Fruit fly (Drosophila melanogaster) whole organism, embryonic: Measurements from ENCODE around the gene ph-d.

ENCODE experiments used
- CG1024 ChIP-seq: fragments of 200-800 bp; sonication (Bioruptor generic); IDR thresholded peaks from 2 replicates; pipeline ENCODE4 v1.3.6; 2022; ENCODE audit warnings: missing biosample characterization, missing genetic modification characterization
- CG10267 ChIP-seq: fragments of 200-800 bp; sonication (Bioruptor generic); optimal IDR thresholded peaks from 2 replicates; lab custom pipeline; 2018; ENCODE audit warnings: missing biosample characterization, mild to moderate bottlenecking, missing genetic modification characterization, moderate library complexity
- CG10321 ChIP-seq: fragments of 200-800 bp; sonication (Bioruptor generic); IDR thresholded peaks from 2 replicates; pipeline ENCODE4 v1.3.6; 2022; ENCODE audit warnings: missing biosample characterization, missing genetic modification characterization
- CG12769 ChIP-seq: fragments of 200-800 bp; sonication (Bioruptor generic); optimal IDR thresholded peaks from 2 replicates; lab custom pipeline; 2019; ENCODE audit warnings: missing biosample characterization, mild to moderate bottlenecking, missing genetic modification characterization, moderate library complexity
- CG14050 ChIP-seq: fragments of 200-800 bp; sonication (Bioruptor generic); IDR thresholded peaks from 3 replicates; pipeline ENCODE4 v1.3.6; 2022; ENCODE audit warnings: missing biosample characterization, missing genetic modification characterization
- CG15479 ChIP-seq: fragments of 200-800 bp; sonication (Bioruptor generic); optimal IDR thresholded peaks from 3 replicates; lab custom pipeline; 2019; ENCODE audit warnings: missing biosample characterization, mild to moderate bottlenecking, missing genetic modification characterization, moderate library complexity
- CG1603 ChIP-seq: fragments of 200-800 bp; sonication (Bioruptor generic); optimal IDR thresholded peaks from 2 replicates; lab custom pipeline; 2019; ENCODE audit warnings: missing biosample characterization, mild to moderate bottlenecking, missing genetic modification characterization, moderate library complexity
- CG18764 ChIP-seq: fragments of 200-800 bp; sonication (Bioruptor generic); optimal IDR thresholded peaks from 3 replicates; lab custom pipeline; 2016; ENCODE audit warnings: missing biosample characterization, missing genetic modification characterization
- CG30020 ChIP-seq: fragments of 200-800 bp; optimal IDR thresholded peaks from 2 replicates; lab custom pipeline; 2019; ENCODE audit warnings: missing biosample characterization, mild to moderate bottlenecking, missing genetic modification characterization, moderate library complexity
- CG31365 ChIP-seq: fragments of 200-800 bp; sonication (Bioruptor generic); optimal IDR thresholded peaks from 2 replicates; lab custom pipeline; 2018; ENCODE audit warnings: missing biosample characterization, mild to moderate bottlenecking, missing genetic modification characterization
- CG8290 ChIP-seq, 3 experiments: fragments of 200-800 bp; sonication (Bioruptor generic); optimal IDR thresholded peaks; 2 replicates each; lab custom pipeline; 2016 to 2019; ENCODE audit warnings: missing biosample characterization in 3 of 3, missing genetic modification characterization in 3 of 3, mild to moderate bottlenecking in 2 of 3, moderate library complexity in 1 of 3
- CG8478 ChIP-seq: fragments of >200 bp; optimal IDR thresholded peaks from 2 replicates; lab custom pipeline; 2018
- Dfd ChIP-seq, 2 experiments: fragments of >200 bp; optimal IDR thresholded peaks; 2 replicates each; lab custom pipeline; 2017; ENCODE audit warnings: missing biosample characterization in 2 of 2, missing genetic modification characterization in 2 of 2
- Dll ChIP-seq: fragments of 200-800 bp; sonication (Bioruptor generic); IDR thresholded peaks from 4 replicates; pipeline ENCODE4 v1.3.6; 2022; ENCODE audit warnings: missing biosample characterization, missing genetic modification characterization; ENCODE audit not compliant: partially characterized antibody
- Drgx ChIP-seq: fragments of 200-800 bp; sonication (Bioruptor generic); IDR thresholded peaks from 2 replicates; pipeline ENCODE4 v1.3.6; 2022; ENCODE audit warnings: missing biosample characterization, missing genetic modification characterization
- E2f1 ChIP-seq: fragments of 200-800 bp; sonication (Bioruptor generic); IDR thresholded peaks from 2 replicates; pipeline ENCODE4 v1.3.6; 2022; ENCODE audit warnings: missing biosample characterization, missing genetic modification characterization
- E2f2 ChIP-seq: fragments of 200-800 bp; sonication (Bioruptor generic); IDR thresholded peaks from 2 replicates; pipeline ENCODE4 v1.3.6; 2022; ENCODE audit warnings: missing biosample characterization, missing genetic modification characterization
- Fer1 ChIP-seq: fragments of 200-800 bp; sonication (Bioruptor generic); optimal IDR thresholded peaks from 2 replicates; lab custom pipeline; 2017; ENCODE audit warnings: missing biosample characterization, mild to moderate bottlenecking, missing genetic modification characterization
- HmgD ChIP-seq: fragments of 200-800 bp; sonication (Bioruptor generic); optimal IDR thresholded peaks from 3 replicates; lab custom pipeline; 2016; ENCODE audit warnings: missing biosample characterization, missing genetic modification characterization
- HmgZ ChIP-seq: fragments of 200-800 bp; sonication (Bioruptor generic); optimal IDR thresholded peaks from 2 replicates; lab custom pipeline; 2018; ENCODE audit warnings: missing biosample characterization, mild to moderate bottlenecking, missing genetic modification characterization
- Hr51 ChIP-seq, 2 experiments: fragments of 200-800 bp; sonication (Bioruptor generic); optimal IDR thresholded peaks; 2 replicates in 1 of 2; 3 replicates in 1 of 2; lab custom pipeline; 2016 to 2018; ENCODE audit warnings: missing biosample characterization in 2 of 2, missing genetic modification characterization in 2 of 2, mild to moderate bottlenecking in 1 of 2, moderate library complexity in 1 of 2
- Lhr ChIP-seq: fragments of 200-800 bp; sonication (Bioruptor generic); optimal IDR thresholded peaks from 3 replicates; lab custom pipeline; 2017; ENCODE audit warnings: mild to moderate bottlenecking, missing biosample characterization, missing genetic modification reagents, missing genetic modification characterization
- Lim3 ChIP-seq: fragments of 200-800 bp; sonication (Bioruptor generic); IDR thresholded peaks from 2 replicates; pipeline ENCODE4 v1.3.6; 2022; ENCODE audit warnings: missing biosample characterization, missing genetic modification characterization
- MESR4 ChIP-seq: fragments of 200-800 bp; sonication (Bioruptor generic); optimal IDR thresholded peaks from 2 replicates; lab custom pipeline; 2018; ENCODE audit warnings: missing biosample characterization, mild to moderate bottlenecking, missing genetic modification characterization, moderate library complexity
- Med ChIP-seq: fragments of 200-800 bp; sonication (Bioruptor generic); peaks from one replicate; lab custom pipeline; 2016; ENCODE audit warnings: missing biosample characterization, missing genetic modification characterization, mild to moderate bottlenecking, inconsistent platforms, moderate library complexity
- NK7.1 ChIP-seq: fragments of 200-800 bp; sonication (Bioruptor generic); optimal IDR thresholded peaks from 3 replicates; lab custom pipeline; 2016; ENCODE audit warnings: missing biosample characterization, missing genetic modification characterization
- Nf-YB ChIP-seq: fragments of 200-800 bp; sonication (Bioruptor generic); optimal IDR thresholded peaks from 3 replicates; lab custom pipeline; 2019; ENCODE audit warnings: missing biosample characterization, mild to moderate bottlenecking, missing genetic modification characterization, moderate library complexity
- Nf-YC ChIP-seq: fragments of 200-800 bp; optimal IDR thresholded peaks from 3 replicates; lab custom pipeline; 2019; ENCODE audit warnings: missing biosample characterization, mild to moderate bottlenecking, missing genetic modification characterization, moderate library complexity
- Opbp ChIP-seq: fragments of 200-800 bp; sonication (Bioruptor generic); IDR thresholded peaks from 3 replicates; pipeline ENCODE4 v1.3.6; 2022; ENCODE audit warnings: missing biosample characterization, missing genetic modification characterization; ENCODE audit not compliant: partially characterized antibody
- Ptx1 ChIP-seq: fragments of 200-800 bp; sonication (Bioruptor generic); IDR thresholded peaks from 2 replicates; pipeline ENCODE4 v1.3.6; 2022; ENCODE audit warnings: missing biosample characterization, missing genetic modification characterization
- Scr ChIP-seq: fragments of 200-800 bp; sonication (Bioruptor generic); IDR thresholded peaks from 2 replicates; pipeline ENCODE4 v1.3.6; 2022; ENCODE audit warnings: missing biosample characterization, missing genetic modification characterization; ENCODE audit not compliant: partially characterized antibody
- Stat92E ChIP-seq, 3 experiments: fragments of >200 bp in 2 of 3; fragments of 200-800 bp in 1 of 3; sonication (Bioruptor generic) in 1 of 3; optimal IDR thresholded peaks; 2 replicates each; lab custom pipeline; 2017 to 2019; ENCODE audit warnings: missing biosample characterization in 3 of 3, missing genetic modification characterization in 3 of 3, mild to moderate bottlenecking in 1 of 3, moderate library complexity in 1 of 3
- ara ChIP-seq: fragments of 200-800 bp; sonication (Bioruptor generic); IDR thresholded peaks from 2 replicates; pipeline ENCODE4 v1.3.6; 2022; ENCODE audit warnings: missing biosample characterization, missing genetic modification characterization
- ash1 ChIP-seq: fragments of 200-800 bp; sonication (Bioruptor generic); optimal IDR thresholded peaks from 2 replicates; lab custom pipeline; 2018; ENCODE audit warnings: missing biosample characterization, mild to moderate bottlenecking, missing genetic modification characterization
- az2 ChIP-seq: fragments of 200-800 bp; sonication (Bioruptor generic); optimal IDR thresholded peaks from 3 replicates; lab custom pipeline; 2016; ENCODE audit warnings: missing biosample characterization, missing genetic modification characterization
- btn ChIP-seq: fragments of 200-800 bp; sonication (Bioruptor generic); optimal IDR thresholded peaks from 2 replicates; lab custom pipeline; 2016; ENCODE audit warnings: missing biosample characterization, missing genetic modification characterization
- cg ChIP-seq: fragments of 200-800 bp; sonication (Bioruptor generic); optimal IDR thresholded peaks from 3 replicates; lab custom pipeline; 2019; ENCODE audit warnings: missing biosample characterization, mild to moderate bottlenecking, missing genetic modification characterization, moderate library complexity
- chn ChIP-seq: fragments of 200-800 bp; sonication (Bioruptor generic); optimal IDR thresholded peaks from 2 replicates; lab custom pipeline; 2016; ENCODE audit warnings: missing biosample characterization, missing genetic modification characterization
- exex ChIP-seq: fragments of 200-800 bp; sonication (Bioruptor generic); optimal IDR thresholded peaks from 4 replicates; lab custom pipeline; 2018; ENCODE audit warnings: missing biosample characterization, mild to moderate bottlenecking, missing genetic modification characterization, moderate library complexity
- gcm ChIP-seq: fragments of 200-800 bp; sonication (Bioruptor generic); optimal IDR thresholded peaks from 2 replicates; lab custom pipeline; 2019; ENCODE audit warnings: missing biosample characterization, mild to moderate bottlenecking, missing genetic modification characterization, moderate library complexity
- luna ChIP-seq: fragments of 200-800 bp; sonication (Bioruptor generic); optimal IDR thresholded peaks from 2 replicates; lab custom pipeline; 2016; ENCODE audit warnings: missing biosample characterization, missing genetic modification characterization
- nerfin-1 ChIP-seq: fragments of 200-800 bp; sonication (Bioruptor generic); optimal IDR thresholded peaks from 3 replicates; lab custom pipeline; 2019; ENCODE audit warnings: missing biosample characterization, mild to moderate bottlenecking, missing genetic modification characterization, moderate library complexity
- schlank ChIP-seq: fragments of 200-800 bp; sonication (Bioruptor generic); optimal IDR thresholded peaks from 2 replicates; lab custom pipeline; 2018; ENCODE audit warnings: missing biosample characterization, mild to moderate bottlenecking, missing genetic modification characterization
- sd ChIP-seq: fragments of 200-800 bp; sonication (Bioruptor generic); optimal IDR thresholded peaks from 3 replicates; lab custom pipeline; 2018; ENCODE audit warnings: missing biosample characterization, mild to moderate bottlenecking, missing genetic modification characterization, moderate library complexity
- sens ChIP-seq: fragments of 200-800 bp; sonication (Bioruptor generic); peaks from one replicate; lab custom pipeline; 2016; ENCODE audit warnings: missing biosample characterization, missing genetic modification characterization
- so ChIP-seq: fragments of 200-800 bp; sonication (Bioruptor generic); IDR thresholded peaks from 3 replicates; pipeline ENCODE4 v1.3.6; 2022; ENCODE audit warnings: missing biosample characterization, missing genetic modification characterization
- twi ChIP-seq: fragments of 200-800 bp; optimal IDR thresholded peaks from 2 replicates; lab custom pipeline; 2019; ENCODE audit warnings: missing biosample characterization, mild to moderate bottlenecking, missing genetic modification characterization, moderate library complexity
- vvl ChIP-seq: fragments of 200-800 bp; sonication (Bioruptor generic); IDR thresholded peaks from 2 replicates; pipeline ENCODE4 v1.3.6; 2022; ENCODE audit warnings: missing biosample characterization, missing genetic modification characterization
- z ChIP-seq: fragments of 200-800 bp; sonication (Bioruptor generic); IDR thresholded peaks from 3 replicates; pipeline ENCODE4 v1.3.6; 2022; ENCODE audit warnings: missing biosample characterization, missing genetic modification characterization
- zf30C ChIP-seq: fragments of 200-800 bp; sonication (Bioruptor generic); optimal IDR thresholded peaks from 3 replicates; lab custom pipeline; 2018; ENCODE audit warnings: missing biosample characterization, mild to moderate bottlenecking, missing genetic modification characterization

Gene ph-d

DNA sequence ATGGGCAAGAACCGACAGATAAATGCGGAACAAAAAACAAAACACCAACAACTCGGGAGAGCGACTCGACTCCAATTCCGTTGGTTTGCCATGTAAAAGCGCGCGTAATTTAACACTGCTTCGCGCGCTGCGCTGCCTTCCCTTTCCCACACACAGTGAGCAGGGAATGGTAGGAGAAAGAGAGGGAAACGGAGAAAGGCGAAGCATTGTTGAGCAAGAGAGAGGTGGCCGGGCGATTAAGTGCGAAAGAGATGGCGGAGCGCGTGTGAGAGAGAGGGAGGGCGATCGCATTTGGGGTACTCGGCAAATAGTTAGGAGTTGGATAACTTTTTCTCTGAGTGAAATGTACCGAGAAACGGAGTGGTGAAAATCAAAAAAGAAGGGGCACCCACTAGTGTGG lies 32.8 kb upstream of the ph-d start (continued):
- TF ChIP-seq sd (tag; lab: Kevin White, UChicago) (peak; percentile 43), CG8478 (lab: Kevin White, UChicago) (peak; percentile 88), ara (GFP tag; lab: Robert Waterston, UW) (no peak), ash1 (GFP tag; lab: Kevin White, UChicago) (no peak), Dfd (GFP tag; optimal IDR thresholded peaks at IDR 0.05; lab: Kevin White, UChicago) (no peak), Drgx (GFP tag; lab: Robert Waterston, UW) (no peak), CG10267 (tag; lab: Kevin White, UChicago) (peak; percentile 20), CG1024 (GFP tag; lab: Robert Waterston, UW) (0 out of 2 replicates have a peak, but pooled peaks have one; percentile 21), Scr (GFP tag; lab: Robert Waterston, UW) (peak; percentile 14; the same call in 1 of the 2 replicates), Lhr (GFP tag; lab: Kevin White, UChicago) (no peak), CG31365 (tag; lab: Kevin White, UChicago) (peak; percentile 70), az2 (GFP tag; lab: Kevin White, UChicago) (no peak), sens (peak; percentile 76), CG15479 (GFP tag; lab: Kevin White, UChicago) (peak; percentile 50), Hr51 (GFP tag; optimal IDR thresholded peaks at IDR 0.05; lab: Kevin White, UChicago) (no peak), btn (peak; percentile 2), HmgD (GFP tag; lab: Kevin White, UChicago) (peak; percentile 52), HmgZ (tag; lab: Kevin White, UChicago) (peak; percentile 44), CG18764 (GFP tag; lab: Kevin White, UChicago) (no peak), MESR4 (GFP tag; lab: Kevin White, UChicago) (peak; percentile 9), z (GFP tag; lab: Robert Waterston, UW) (0 out of 3 replicates have a peak, but pooled peaks have one; percentile 22), CG10321 (GFP tag; lab: Robert Waterston, UW) (peak; percentile 89), zf30C (peak; percentile 60), E2f2 (peak; percentile 64), E2f1 (GFP tag; lab: Robert Waterston, UW) (peak; percentile 87), cg (GFP tag; lab: Kevin White, UChicago) (peak; percentile 59), NK7.1 (GFP tag; lab: Kevin White, UChicago) (no peak), so (GFP tag; lab: Robert Waterston, UW) (peak; percentile 69), nerfin-1 (tag; lab: Kevin White, UChicago) (peak; percentile 10), Opbp (0 out of 3 replicates have a peak, but pooled peaks have one; percentile 42), Nf-YB (GFP tag; lab: Kevin White, UChicago) (peak; percentile 48), vvl (GFP tag; lab: Robert Waterston, UW) (peak; percentile 36; the same call in 1 of the 2 replicates), twi (tag; lab: Kevin White, UChicago) (no peak), exex (tag; lab: Kevin White, UChicago) (peak; percentile 9), Dll (GFP tag; lab: Robert Waterston, UW) (0 out of 4 replicates have a peak, but pooled peaks have one; percentile 22), Nf-YC (tag; lab: Kevin White, UChicago) (peak; percentile 78), CG14050 (GFP tag; lab: Robert Waterston, UW) (no peak), Fer1 (GFP tag; lab: Kevin White, UChicago) (peak; percentile 18), Lim3 (no peak), chn (GFP tag; lab: Kevin White, UChicago) (peak; percentile 27), Med (GFP tag; lab: Kevin White, UChicago) (peak; percentile 53), luna (GFP tag; lab: Kevin White, UChicago) (no peak), Ptx1 (GFP tag; lab: Robert Waterston, UW) (peak; percentile 39; the same call in 1 of the 2 replicates), CG12769 (tag; lab: Kevin White, UChicago) (peak; percentile 93), CG8290 (GFP tag; optimal IDR thresholded peaks at IDR 0.05; lab: Kevin White, UChicago) (peak; percentile 74), CG8290 (tag; optimal IDR thresholded peaks at IDR 0.05; lab: Kevin White, UChicago) (peak; percentile 80 to 87), CG1603 (tag; lab: Kevin White, UChicago) (peak; percentile 20), gcm (GFP tag; lab: Kevin White, UChicago) (peak; percentile 14), Stat92E (GFP tag; optimal IDR thresholded peaks at IDR 0.05; lab: Kevin White, UChicago) (peak in 1 of 3 experiments; percentile 2), schlank (no peak), CG30020 (tag; lab: Kevin White, UChicago) (no peak)
